Worm (Caenorhabditis elegans) whole organism, L2 larva: ENCODE measurements around the gene gur-4.

Experiments used
- C34F6.9 ChIP-seq: fragments of 150-350 bp; optimal IDR thresholded peaks from 2 replicates; lab custom pipeline; 2014; ENCODE audit warnings: missing biosample characterization, missing genetic modification characterization
- F13H6.1 ChIP-seq: sonication (generic microtip); optimal IDR thresholded peaks from 2 replicates; lab custom pipeline; 2016; ENCODE audit warnings: missing genetic modification characterization, missing compliant biosample characterization
- R02D3.7 ChIP-seq: fragments of 150-350 bp; optimal IDR thresholded peaks from 2 replicates; lab custom pipeline; 2014; ENCODE audit warnings: missing biosample characterization, missing genetic modification characterization
- ZK546.5 ChIP-seq: sonication (generic microtip); optimal IDR thresholded peaks from 2 replicates; lab custom pipeline; 2017; ENCODE audit warnings: missing biosample characterization, missing genetic modification characterization
- alr-1 ChIP-seq: fragments of 150-350 bp; optimal IDR thresholded peaks from 2 replicates; lab custom pipeline; 2014; ENCODE audit warnings: missing biosample characterization, missing genetic modification characterization
- aly-2 ChIP-seq: fragments of 150-350 bp; optimal IDR thresholded peaks from 2 replicates; lab custom pipeline; 2014; ENCODE audit warnings: missing biosample characterization, missing genetic modification characterization
- ama-1 ChIP-seq: fragments of 150-350 bp; optimal IDR thresholded peaks from 2 replicates; lab custom pipeline; 2018; ENCODE audit warnings: inconsistent platforms
- ceh-16 ChIP-seq: fragments of 150-350 bp; optimal IDR thresholded peaks from 2 replicates; lab custom pipeline; 2014; ENCODE audit warnings: missing biosample characterization, missing genetic modification characterization
- crh-2 ChIP-seq: sonication (generic microtip); optimal IDR thresholded peaks from 2 replicates; lab custom pipeline; 2017; ENCODE audit warnings: missing biosample characterization, missing genetic modification characterization
- dmd-4 ChIP-seq: sonication (generic microtip); optimal IDR thresholded peaks from 2 replicates; lab custom pipeline; 2017; ENCODE audit warnings: missing biosample characterization, missing genetic modification characterization
- egl-27 ChIP-seq: sonication (generic microtip); optimal IDR thresholded peaks from 3 replicates; lab custom pipeline; 2017; ENCODE audit warnings: missing biosample characterization, missing genetic modification reagents, missing genetic modification characterization
- elt-1 ChIP-seq: fragments of 150-350 bp; optimal IDR thresholded peaks from 2 replicates; lab custom pipeline; 2014; ENCODE audit warnings: missing biosample characterization, missing genetic modification characterization
- lin-11 ChIP-seq: fragments of 150-350 bp; sonication (generic microtip); optimal IDR thresholded peaks from 2 replicates; lab custom pipeline; 2014; ENCODE audit warnings: missing biosample characterization, missing genetic modification characterization, inconsistent platforms, mixed read lengths
- lin-13 ChIP-seq: fragments of 150-350 bp; optimal IDR thresholded peaks from 2 replicates; lab custom pipeline; 2014; ENCODE audit warnings: missing biosample characterization, missing genetic modification reagents, missing genetic modification characterization
- lin-39 ChIP-seq: fragments of 150-350 bp; optimal IDR thresholded peaks from 2 replicates; lab custom pipeline; 2014; ENCODE audit warnings: missing biosample characterization, missing genetic modification reagents, missing genetic modification characterization
- lsy-2 ChIP-seq, 2 experiments: fragments of 150-350 bp in 1 of 2; sonication (generic microtip) in 1 of 2; optimal IDR thresholded peaks; 2 replicates each; lab custom pipeline; 2014 to 2017; ENCODE audit warnings: missing biosample characterization in 2 of 2, missing genetic modification characterization in 2 of 2
- mbf-1 ChIP-seq: sonication (generic microtip); optimal IDR thresholded peaks from 2 replicates; lab custom pipeline; 2017; ENCODE audit warnings: missing biosample characterization, missing genetic modification characterization
- nhr-11 ChIP-seq: fragments of 150-350 bp; optimal IDR thresholded peaks from 2 replicates; lab custom pipeline; 2014; ENCODE audit warnings: missing biosample characterization, missing genetic modification characterization
- nhr-129 ChIP-seq: fragments of 150-350 bp; optimal IDR thresholded peaks from 2 replicates; lab custom pipeline; 2014; ENCODE audit warnings: missing biosample characterization, missing genetic modification characterization
- nhr-23 ChIP-seq: fragments of 150-350 bp; optimal IDR thresholded peaks from 2 replicates; lab custom pipeline; 2014; ENCODE audit warnings: missing biosample characterization, missing genetic modification reagents, missing genetic modification characterization
- nhr-237 ChIP-seq: fragments of 150-350 bp; optimal IDR thresholded peaks from 2 replicates; lab custom pipeline; 2014; ENCODE audit warnings: missing biosample characterization, missing genetic modification characterization
- skn-1 ChIP-seq: sonication (generic microtip); optimal IDR thresholded peaks from 2 replicates; lab custom pipeline; 2017; ENCODE audit warnings: missing biosample characterization, missing genetic modification characterization
- unc-39 ChIP-seq: fragments of 150-350 bp; optimal IDR thresholded peaks from 2 replicates; lab custom pipeline; 2014; ENCODE audit warnings: missing biosample characterization, missing genetic modification characterization
- unc-55 ChIP-seq: fragments of 150-350 bp; sonication (generic microtip); optimal IDR thresholded peaks from 3 replicates; lab custom pipeline; 2014; ENCODE audit warnings: missing biosample characterization, missing genetic modification reagents, missing genetic modification characterization
- unc-62 ChIP-seq: fragments of 150-350 bp; optimal IDR thresholded peaks from 2 replicates; lab custom pipeline; 2014; ENCODE audit warnings: missing biosample characterization, missing genetic modification reagents, missing genetic modification characterization
- zag-1 ChIP-seq: fragments of 150-350 bp; optimal IDR thresholded peaks from 2 replicates; lab custom pipeline; 2014; ENCODE audit warnings: missing biosample characterization, missing genetic modification characterization
- ztf-11 ChIP-seq: sonication (generic microtip); optimal IDR thresholded peaks from 2 replicates; lab custom pipeline; 2017; ENCODE audit warnings: missing biosample characterization, missing genetic modification characterization
- ztf-4 ChIP-seq: fragments of 150-350 bp; optimal IDR thresholded peaks from 2 replicates; lab custom pipeline; 2014; ENCODE audit warnings: missing biosample characterization, missing genetic modification characterization

The gur-4 gene

DNA sequence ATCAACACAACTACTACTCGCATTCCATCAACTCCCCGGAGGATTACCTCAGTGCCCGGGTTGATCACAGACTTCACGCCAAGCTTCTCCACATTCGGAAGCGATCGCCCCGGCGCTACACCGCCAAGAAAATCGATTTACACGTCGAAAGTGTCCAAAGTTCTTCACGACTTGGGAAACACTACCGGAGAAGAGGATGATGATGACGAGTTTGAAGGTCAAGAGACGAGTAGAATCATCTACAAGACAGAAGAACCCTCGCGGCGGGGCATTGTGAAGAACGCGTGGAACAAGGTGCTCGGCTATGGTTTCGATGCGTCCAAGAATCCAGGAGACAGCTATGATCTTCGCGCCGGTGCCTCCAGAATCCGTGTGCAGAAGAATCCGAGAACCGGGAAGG is 40.5 kb upstream of the gur-4 start:
- TF ChIP-seq ztf-11 (tag; lab: Kevin White, UChicago), result no peak
- TF ChIP-seq F13H6.1 (tag; lab: Kevin White, UChicago), result no peak
- TF ChIP-seq lin-39, result no peak
- TF ChIP-seq mbf-1 (tag; lab: Kevin White, UChicago), result no peak
- TF ChIP-seq alr-1 (tag; lab: Kevin White, UChicago), result no peak
- no peak for TF ChIP-seq crh-2

ce11 chrII:14065486-14065885 is 39.1 kb upstream of the gur-4 start:
- TF ChIP-seq zag-1 (tag; lab: Kevin White, UChicago) (no peak), nhr-11 (tag; lab: Kevin White, UChicago) (no peak)

DNA sequence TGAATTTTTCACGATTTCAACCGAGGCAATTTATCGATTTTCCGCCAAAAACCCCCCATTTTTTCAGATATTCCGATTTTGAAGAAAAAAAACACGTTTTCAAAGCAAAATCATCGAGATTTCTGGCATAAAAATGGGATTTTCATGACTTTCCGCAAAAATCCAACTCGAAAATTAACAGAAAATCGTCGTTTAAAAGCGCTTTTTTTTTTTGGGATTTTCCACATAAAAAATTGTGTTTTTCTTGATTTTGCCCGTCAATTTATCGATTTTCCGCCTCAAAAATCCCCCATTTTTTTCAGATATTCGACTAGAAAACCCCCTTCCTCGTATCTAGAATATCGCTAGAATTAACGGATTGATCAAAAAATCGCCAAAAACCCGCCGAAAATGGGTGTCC is 36.0 kb upstream of the gur-4 start, which contains the start of gene xrn-1:
Gene xrn-1 (plus strand): TSS at position 301 of the 400 bp plus-strand sequence.
- TF ChIP-seq egl-27 (tag; lab: Kevin White, UChicago), result no peak
- TF ChIP-seq, all 48 proteins: peak for 0

DNA sequence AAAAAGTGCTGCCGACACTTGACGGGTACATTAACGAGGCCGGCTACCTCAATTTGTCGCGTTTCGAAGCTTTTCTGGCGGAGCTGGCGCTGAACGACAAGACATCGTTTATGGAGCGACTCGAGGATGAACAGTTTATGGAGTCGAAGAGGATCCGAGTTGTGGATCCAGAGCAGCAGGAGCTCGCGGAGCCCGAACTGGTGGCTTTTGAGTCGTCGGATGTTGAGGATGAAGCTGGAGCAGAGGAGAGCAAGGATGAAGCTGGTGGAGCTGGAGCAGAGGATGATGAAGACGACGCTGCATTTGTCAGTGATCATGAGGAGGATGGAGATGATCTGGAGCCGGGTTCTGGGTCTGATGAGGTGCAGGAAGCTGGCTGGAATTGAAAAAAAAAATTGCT is 29.7 kb upstream of the gur-4 start:
- no peak for TF ChIP-seq lin-13 (GFP tag; lab: Kevin White, UChicago)
- TF ChIP-seq unc-62, result no peak
- TF ChIP-seq unc-39, result no peak
- no peak for TF ChIP-seq ama-1
- TF ChIP-seq lin-11 (tag; lab: Kevin White, UChicago), result no peak
- no peak for TF ChIP-seq R02D3.7 (tag; lab: Kevin White, UChicago)
- no peak for TF ChIP-seq nhr-23 (tag; lab: Kevin White, UChicago)
- no peak for TF ChIP-seq elt-1 (tag; lab: Kevin White, UChicago)
- TF ChIP-seq dmd-4 (tag; lab: Kevin White, UChicago), result no peak
- TF ChIP-seq egl-27 (tag; lab: Kevin White, UChicago), result no peak
- TF ChIP-seq ZK546.5, result no peak
- no peak for TF ChIP-seq F13H6.1 (tag; lab: Kevin White, UChicago)

DNA sequence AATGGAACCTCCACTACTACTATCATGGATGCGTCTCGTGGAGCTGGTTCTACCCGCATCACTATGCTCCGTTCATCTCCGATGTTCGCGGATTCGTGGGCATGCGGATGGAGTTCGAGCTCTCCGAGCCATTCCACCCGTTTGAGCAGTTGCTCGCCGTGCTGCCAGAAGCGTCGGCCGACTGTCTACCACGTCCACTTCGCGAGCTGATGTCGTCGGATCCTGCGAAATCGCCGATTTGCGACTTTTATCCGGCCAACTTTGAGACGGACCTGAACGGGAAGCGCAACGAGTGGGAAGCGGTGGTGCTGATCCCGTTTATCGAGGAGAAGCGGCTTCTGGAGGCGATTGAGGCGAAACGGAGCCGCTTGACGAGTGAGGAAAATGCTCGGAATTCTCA is 26.7 kb upstream of the gur-4 start:
- no peak for TF ChIP-seq C34F6.9 (tag; lab: Kevin White, UChicago)
- TF ChIP-seq alr-1 (tag; lab: Kevin White, UChicago), result no peak
- TF ChIP-seq ZK546.5, result no peak

ce11 chrII:14086931-14087330 is 17.6 kb upstream of the gur-4 start:
- TF ChIP-seq ztf-4 (no peak), elt-1 (tag; lab: Kevin White, UChicago) (no peak), nhr-237 (tag; lab: Kevin White, UChicago) (no peak), ceh-16 (tag; lab: Kevin White, UChicago) (no peak), aly-2 (no peak), lin-11 (tag; lab: Kevin White, UChicago) (no peak)

DNA sequence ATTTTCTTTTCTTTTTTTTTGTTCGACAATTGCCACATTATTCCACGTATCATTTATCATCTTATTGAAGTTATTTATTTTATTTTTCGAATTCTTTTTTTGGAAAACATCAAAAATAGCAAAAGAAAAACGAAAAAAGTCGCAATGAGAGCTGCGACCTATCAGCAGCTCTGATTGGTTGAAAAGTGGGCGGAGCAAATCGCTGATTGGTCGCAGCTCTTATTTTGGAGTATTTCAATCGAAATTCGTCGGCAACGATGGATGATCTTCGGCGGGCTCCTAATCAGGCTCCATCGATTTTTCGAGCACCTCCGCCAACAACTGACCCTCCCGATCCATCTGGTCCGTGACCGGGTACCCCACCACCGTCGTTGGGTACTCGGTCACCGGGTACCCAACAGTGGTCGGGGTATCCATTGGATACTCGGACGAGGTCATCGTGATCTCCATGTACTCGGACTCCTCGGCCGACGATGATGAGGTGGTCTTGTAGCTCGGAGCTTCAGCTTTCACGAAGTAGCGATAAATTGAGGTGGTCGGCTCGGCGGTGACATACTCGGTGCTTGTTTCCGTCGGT is 14.7 kb upstream of the gur-4 start:
- TF ChIP-seq nhr-129 (tag; lab: Kevin White, UChicago) (no peak), unc-55 (GFP tag; lab: Kevin White, UChicago) (no peak), aly-2 (no peak), ZK546.5 (no peak), skn-1 (tag; lab: Kevin White, UChicago) (no peak), ceh-16 (tag; lab: Kevin White, UChicago) (no peak), F13H6.1 (tag; lab: Kevin White, UChicago) (no peak), elt-1 (tag; lab: Kevin White, UChicago) (no peak), unc-39 (no peak)

- TF ChIP-seq lsy-2 (tag; optimal IDR thresholded peaks at IDR 0.05; lab: Kevin White, UChicago) (no peak), lin-39 (no peak), R02D3.7 (tag; lab: Kevin White, UChicago) (no peak)
These were observed 13.4 kb upstream of the gur-4 start for ce11 chrII:14091182-14091581.
